Fruit fly (Drosophila melanogaster) whole organism, prepupa: Measurements from ENCODE around the gene CG11498.

ENCODE experiments used
- CG10669 ChIP-seq: fragments of 200-800 bp; sonication (Bioruptor generic); optimal IDR thresholded peaks from 3 replicates; lab custom pipeline; 2018; ENCODE audit warnings: missing biosample characterization, mild to moderate bottlenecking, missing genetic modification characterization, moderate library complexity
- CG11762 ChIP-seq: fragments of 200-800 bp; sonication (Bioruptor generic); optimal IDR thresholded peaks from 3 replicates; lab custom pipeline; 2016; ENCODE audit warnings: missing biosample characterization, missing genetic modification characterization; ENCODE audit not compliant: insufficient read depth
- CG11902 ChIP-seq: fragments of 200-800 bp; sonication (Bioruptor generic); optimal IDR thresholded peaks from 3 replicates; lab custom pipeline; 2016; ENCODE audit warnings: missing biosample characterization, missing genetic modification characterization
- CG15336 ChIP-seq: fragments of 200-800 bp; sonication (Bioruptor generic); IDR thresholded peaks from 2 replicates; pipeline ENCODE4 v1.3.6; 2022; ENCODE audit warnings: missing biosample characterization, missing genetic modification characterization
- CG16779 ChIP-seq: fragments of 200-800 bp; sonication (Bioruptor generic); optimal IDR thresholded peaks from 3 replicates; lab custom pipeline; 2017; ENCODE audit warnings: missing biosample characterization, mild to moderate bottlenecking, missing genetic modification characterization
- CG34406 ChIP-seq: fragments of 200-800 bp; sonication (Bioruptor generic); optimal IDR thresholded peaks from 3 replicates; lab custom pipeline; 2016; ENCODE audit warnings: missing biosample characterization, missing genetic modification characterization
- CG3919 ChIP-seq: fragments of 200-800 bp; sonication (Bioruptor generic); optimal IDR thresholded peaks from 3 replicates; lab custom pipeline; 2016; ENCODE audit warnings: missing biosample characterization, missing genetic modification characterization
- CG4318 ChIP-seq: fragments of 200-800 bp; sonication (Bioruptor generic); optimal IDR thresholded peaks from 3 replicates; lab custom pipeline; 2017; ENCODE audit warnings: missing biosample characterization, mild to moderate bottlenecking, missing genetic modification characterization
- CG6276 ChIP-seq: fragments of 200-800 bp; sonication (Bioruptor generic); optimal IDR thresholded peaks from 2 replicates; lab custom pipeline; 2017; ENCODE audit warnings: missing biosample characterization, mild to moderate bottlenecking, missing genetic modification characterization
- CG6792 ChIP-seq: fragments of 200-800 bp; sonication (Bioruptor generic); optimal IDR thresholded peaks from 3 replicates; lab custom pipeline; 2016; ENCODE audit warnings: missing biosample characterization, missing genetic modification characterization
- CG7368 ChIP-seq: fragments of 200-800 bp; sonication (Bioruptor generic); optimal IDR thresholded peaks from 3 replicates; lab custom pipeline; 2016; ENCODE audit warnings: missing biosample characterization, missing genetic modification characterization
- CG8119 ChIP-seq: fragments of 200-800 bp; sonication (Bioruptor generic); IDR thresholded peaks from 3 replicates; pipeline ENCODE4 v1.3.6; 2022; ENCODE audit warnings: missing biosample characterization, missing genetic modification characterization
- CG8319 ChIP-seq: fragments of 200-800 bp; sonication (Bioruptor generic); optimal IDR thresholded peaks from 3 replicates; lab custom pipeline; 2016; ENCODE audit warnings: missing biosample characterization, missing genetic modification characterization
- CG9139 ChIP-seq: fragments of 200-800 bp; sonication (Bioruptor generic); optimal IDR thresholded peaks from 3 replicates; lab custom pipeline; 2017; ENCODE audit warnings: missing biosample characterization, mild to moderate bottlenecking, missing genetic modification characterization
- Eip75B ChIP-seq: fragments of 200-800 bp; sonication (Bioruptor generic); optimal IDR thresholded peaks from 3 replicates; lab custom pipeline; 2016; ENCODE audit warnings: missing biosample characterization, missing genetic modification characterization
- Eip78C ChIP-seq: fragments of 200-800 bp; sonication (Bioruptor generic); peaks from one replicate; lab custom pipeline; 2016; ENCODE audit warnings: missing biosample characterization, missing genetic modification characterization
- Eip93F ChIP-seq: fragments of 200-800 bp; sonication (Bioruptor generic); optimal IDR thresholded peaks from 2 replicates; lab custom pipeline; 2016; ENCODE audit warnings: missing biosample characterization, mild to moderate bottlenecking, missing genetic modification characterization
- Ets21C ChIP-seq: fragments of 200-800 bp; sonication (Bioruptor generic); optimal IDR thresholded peaks from 3 replicates; lab custom pipeline; 2016; ENCODE audit warnings: missing biosample characterization, missing genetic modification characterization
- Hr38 ChIP-seq: sonication (Bioruptor generic); optimal IDR thresholded peaks from 2 replicates; lab custom pipeline; 2016; ENCODE audit warnings: missing biosample characterization, missing genetic modification characterization
- Hr39 ChIP-seq: fragments of 200-800 bp; sonication (Bioruptor generic); optimal IDR thresholded peaks from 2 replicates; lab custom pipeline; 2016; ENCODE audit warnings: missing biosample characterization, missing genetic modification characterization
- Lpt ChIP-seq: fragments of 200-800 bp; sonication (Bioruptor generic); optimal IDR thresholded peaks from 3 replicates; lab custom pipeline; 2016; ENCODE audit warnings: missing biosample characterization, missing genetic modification characterization
- Smox ChIP-seq: fragments of 200-800 bp; sonication (Bioruptor generic); optimal IDR thresholded peaks from 3 replicates; lab custom pipeline; 2016; ENCODE audit warnings: missing biosample characterization, missing genetic modification characterization
- Sox102F ChIP-seq: fragments of 200-800 bp; sonication (Bioruptor generic); optimal IDR thresholded peaks from 2 replicates; lab custom pipeline; 2016; ENCODE audit warnings: missing biosample characterization, mild to moderate bottlenecking, missing genetic modification characterization
- Sox14 ChIP-seq: fragments of 200-800 bp; sonication (Bioruptor generic); optimal IDR thresholded peaks from 3 replicates; lab custom pipeline; 2016; ENCODE audit warnings: missing biosample characterization, missing genetic modification characterization
- acj6 ChIP-seq: fragments of 200-800 bp; sonication (Bioruptor generic); optimal IDR thresholded peaks from 3 replicates; lab custom pipeline; 2016; ENCODE audit warnings: missing biosample characterization, missing genetic modification characterization
- cyc ChIP-seq: fragments of 200-800 bp; sonication (Bioruptor generic); optimal IDR thresholded peaks from 3 replicates; lab custom pipeline; 2016; ENCODE audit warnings: missing biosample characterization, missing genetic modification characterization
- dac ChIP-seq: fragments of 200-800 bp; sonication (Bioruptor generic); optimal IDR thresholded peaks from 2 replicates; lab custom pipeline; 2017; ENCODE audit warnings: missing biosample characterization, mild to moderate bottlenecking, missing genetic modification characterization
- dsx ChIP-seq: fragments of 200-800 bp; optimal IDR thresholded peaks from 3 replicates; lab custom pipeline; 2019; ENCODE audit warnings: missing biosample characterization, mild to moderate bottlenecking, missing genetic modification characterization, moderate library complexity; ENCODE audit not compliant: poor library complexity, severe bottlenecking
- eg ChIP-seq: fragments of 200-800 bp; sonication (Bioruptor generic); IDR thresholded peaks from 3 replicates; pipeline ENCODE4 v1.3.6; 2022; ENCODE audit warnings: missing biosample characterization, missing genetic modification characterization
- esn ChIP-seq: fragments of 200-800 bp; sonication (Bioruptor generic); optimal IDR thresholded peaks from 2 replicates; lab custom pipeline; 2016; ENCODE audit warnings: missing biosample characterization, mild to moderate bottlenecking, missing genetic modification characterization, moderate library complexity
- fd59A ChIP-seq: fragments of 200-800 bp; sonication (Bioruptor generic); optimal IDR thresholded peaks from 2 replicates; lab custom pipeline; 2017; ENCODE audit warnings: missing biosample characterization, mild to moderate bottlenecking, missing genetic modification characterization, missing genetic modification reagents
- fd85E ChIP-seq: fragments of 200-800 bp; sonication (Bioruptor generic); optimal IDR thresholded peaks from 3 replicates; lab custom pipeline; 2016; ENCODE audit warnings: missing biosample characterization, missing genetic modification characterization
- fkh ChIP-seq: fragments of 200-800 bp; sonication (Bioruptor generic); optimal IDR thresholded peaks from 3 replicates; lab custom pipeline; 2017; ENCODE audit warnings: missing biosample characterization, mild to moderate bottlenecking, missing genetic modification characterization, moderate library complexity
- lz ChIP-seq: fragments of 200-800 bp; sonication (Bioruptor generic); optimal IDR thresholded peaks from 3 replicates; lab custom pipeline; 2016; ENCODE audit warnings: missing biosample characterization, missing genetic modification characterization
- net ChIP-seq: fragments of 200-800 bp; sonication (Bioruptor generic); optimal IDR thresholded peaks from 3 replicates; lab custom pipeline; 2016; ENCODE audit warnings: missing biosample characterization, missing genetic modification characterization
- pdm3 ChIP-seq: fragments of 200-800 bp; sonication (Bioruptor generic); optimal IDR thresholded peaks from 3 replicates; lab custom pipeline; 2016; ENCODE audit warnings: missing biosample characterization, missing genetic modification characterization
- salr ChIP-seq, 2 experiments: fragments of 200-800 bp; sonication (Bioruptor generic); optimal IDR thresholded peaks; 3 replicates each; lab custom pipeline; 2016 to 2018; ENCODE audit warnings: missing biosample characterization in 2 of 2, missing genetic modification characterization in 2 of 2, mild to moderate bottlenecking in 1 of 2
- ss ChIP-seq, 2 experiments: fragments of 200-800 bp; sonication (Bioruptor generic); optimal IDR thresholded peaks; 2 replicates in 1 of 2; 3 replicates in 1 of 2; lab custom pipeline; 2017 to 2018; ENCODE audit warnings: mild to moderate bottlenecking in 2 of 2, missing biosample characterization in 2 of 2, missing genetic modification characterization in 2 of 2, moderate library complexity in 1 of 2
- svp ChIP-seq: fragments of 200-800 bp; sonication (Bioruptor generic); peaks from one replicate; lab custom pipeline; 2016; ENCODE audit warnings: missing biosample characterization, missing genetic modification characterization
- vri ChIP-seq: fragments of 200-800 bp; sonication (Bioruptor generic); optimal IDR thresholded peaks from 3 replicates; lab custom pipeline; 2016; ENCODE audit warnings: missing biosample characterization, mild to moderate bottlenecking, missing genetic modification characterization

Gene CG11498

DNA sequence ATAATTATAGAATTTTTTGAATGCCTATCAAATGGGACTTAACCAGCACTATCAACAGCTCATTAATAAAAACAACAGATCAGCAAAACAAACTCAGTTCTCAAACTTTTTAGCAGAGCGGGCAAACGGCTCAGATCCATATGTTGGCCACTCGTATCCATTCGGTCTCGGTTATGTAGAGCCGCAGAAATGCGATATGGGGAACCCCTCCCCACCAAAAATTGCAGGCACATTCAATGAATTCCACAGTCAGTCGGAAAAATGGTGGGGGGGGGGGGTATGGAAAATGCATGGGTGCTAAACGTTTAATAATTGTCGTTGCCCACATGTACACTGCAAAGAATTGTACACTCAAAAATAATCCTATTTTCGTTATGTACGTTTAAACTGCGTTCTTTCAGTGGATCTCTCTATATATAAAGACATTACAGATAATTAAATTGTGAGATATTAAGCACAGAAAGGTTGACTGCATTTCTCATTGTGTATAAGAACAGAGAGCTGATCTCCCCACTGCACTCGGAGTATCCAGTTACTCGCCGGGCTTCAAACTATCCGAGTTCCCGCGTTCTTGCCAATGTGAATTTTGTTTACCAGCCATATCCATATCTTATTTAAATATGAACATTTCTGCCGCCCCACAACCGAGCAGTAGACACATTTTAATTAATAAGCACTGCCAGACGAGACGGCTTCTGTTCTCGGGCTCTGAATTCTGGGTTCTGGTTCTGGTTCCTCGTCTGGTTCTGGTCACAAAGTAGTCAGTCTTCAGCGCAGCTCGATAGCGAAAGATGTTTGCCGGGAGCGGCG, 8.8 kb downstream of the CG11498 start, which contains the start of gene CG15529 (continued):
- TF ChIP-seq CG16779 (tag; lab: Kevin White, UChicago): no peak
- TF ChIP-seq Hr38 (GFP tag; lab: Kevin White, UChicago): no peak
- peak; percentile 27 for TF ChIP-seq Hr39 (GFP tag; lab: Kevin White, UChicago)
- TF ChIP-seq esn (GFP tag; lab: Kevin White, UChicago): peak; percentile 41
- peak; percentile 57 for TF ChIP-seq CG9139 (GFP tag; lab: Kevin White, UChicago)
- TF ChIP-seq net (GFP tag; lab: Kevin White, UChicago): peak; percentile 53
- peak; percentile 72 for TF ChIP-seq CG10669 (GFP tag; lab: Kevin White, UChicago)
- TF ChIP-seq CG4318 (GFP tag; lab: Kevin White, UChicago): no peak
- TF ChIP-seq CG7368 (GFP tag; lab: Kevin White, UChicago): peak; percentile 16
- TF ChIP-seq fd85E (GFP tag; lab: Kevin White, UChicago): no peak
- TF ChIP-seq CG3919: peak; percentile 69
- TF ChIP-seq salr (GFP tag; optimal IDR thresholded peaks at IDR 0.05; lab: Kevin White, UChicago): peak; percentile 40 to 51
- TF ChIP-seq, all 60 proteins: peak for 48

DNA sequence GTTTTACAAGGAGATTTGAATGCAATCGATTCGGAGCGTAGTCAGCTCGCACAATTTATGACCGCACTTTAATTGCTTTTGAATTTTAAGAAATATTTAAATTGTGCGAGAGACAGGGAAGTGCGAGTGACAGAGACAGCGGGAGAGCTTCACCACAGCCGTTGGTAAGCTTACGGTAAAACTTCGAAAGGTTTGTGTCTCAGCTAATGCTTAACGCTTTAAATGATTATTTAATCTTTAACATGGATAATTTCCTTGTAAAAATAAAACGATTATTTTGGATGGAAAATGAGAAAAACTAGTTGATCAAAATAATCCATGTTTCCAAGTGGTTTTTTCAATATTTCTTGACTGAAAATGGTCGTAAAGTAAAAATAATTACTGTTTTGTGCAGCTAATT, 9.7 kb downstream of the CG11498 start:
- TF ChIP-seq eg (GFP tag; lab: Robert Waterston, UW) (no peak), CG15336 (GFP tag; lab: Robert Waterston, UW) (no peak), vri (no peak), pdm3 (GFP tag; lab: Kevin White, UChicago) (no peak), CG8119 (no peak), dsx (GFP tag; lab: Kevin White, UChicago) (no peak), ss (GFP tag; optimal IDR thresholded peaks at IDR 0.05; lab: Kevin White, UChicago) (no peak), Lpt (no peak), Hr38 (GFP tag; lab: Kevin White, UChicago) (no peak), CG6276 (GFP tag; lab: Kevin White, UChicago) (no peak), fkh (GFP tag; lab: Kevin White, UChicago) (no peak), Smox (GFP tag; lab: Kevin White, UChicago) (no peak), svp (GFP tag; lab: Kevin White, UChicago) (no peak), Hr39 (GFP tag; lab: Kevin White, UChicago) (no peak), CG9139 (GFP tag; lab: Kevin White, UChicago) (no peak), CG11762 (GFP tag; lab: Kevin White, UChicago) (no peak), CG10669 (GFP tag; lab: Kevin White, UChicago) (no peak), Eip75B (GFP tag; lab: Kevin White, UChicago) (no peak), cyc (no peak), salr (GFP tag; optimal IDR thresholded peaks at IDR 0.05; lab: Kevin White, UChicago) (no peak)

DNA sequence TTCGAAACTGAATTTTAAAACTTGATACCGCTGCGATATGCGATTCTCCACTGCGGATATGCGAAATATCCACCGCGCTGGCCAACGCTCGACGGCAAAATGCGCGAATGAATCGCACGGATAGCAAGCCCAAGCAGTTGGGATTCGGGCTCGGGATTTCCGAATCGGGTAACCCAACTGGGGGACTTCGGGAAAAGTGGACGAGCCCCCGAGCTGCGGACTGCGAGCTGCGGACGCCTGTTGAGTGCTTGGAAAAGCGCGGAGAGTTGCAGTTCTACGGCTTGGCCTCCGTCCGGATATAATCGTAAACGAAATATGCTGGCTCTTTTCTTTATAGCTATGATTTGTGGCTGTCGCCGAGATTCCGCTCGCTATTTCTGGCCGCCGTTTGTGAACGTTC, 10.8 kb downstream of the CG11498 start, which contains the start of gene AdoR:
TSS of gene AdoR (minus strand) at position 101 of the 400 bp plus-strand sequence.
- TF ChIP-seq eg (GFP tag; lab: Robert Waterston, UW) (no peak), CG11902 (GFP tag; lab: Kevin White, UChicago) (no peak), cyc (no peak), Ets21C (no peak), fd59A (GFP tag; lab: Kevin White, UChicago) (no peak), acj6 (GFP tag; lab: Kevin White, UChicago) (no peak), CG6792 (GFP tag; lab: Kevin White, UChicago) (no peak), dac (no peak), salr (GFP tag; optimal IDR thresholded peaks at IDR 0.05; lab: Kevin White, UChicago) (no peak), CG10669 (GFP tag; lab: Kevin White, UChicago) (no peak), CG9139 (GFP tag; lab: Kevin White, UChicago) (no peak), Hr38 (GFP tag; lab: Kevin White, UChicago) (no peak), Sox14 (no peak), CG8319 (GFP tag; lab: Kevin White, UChicago) (no peak), Eip78C (GFP tag; lab: Kevin White, UChicago) (no peak), Sox102F (no peak), lz (GFP tag; lab: Kevin White, UChicago) (no peak), CG34406 (GFP tag; lab: Kevin White, UChicago) (no peak), Eip93F (GFP tag; lab: Kevin White, UChicago) (no peak), CG3919 (no peak)
